Fruit fly (Drosophila melanogaster) whole organism, embryonic: ENCODE results near the gene CG7182.

ENCODE experiments used
- C15 ChIP-seq: fragments of 200-800 bp; sonication (Bioruptor generic); IDR thresholded peaks from 3 replicates; pipeline ENCODE4 v1.3.6; 2022; ENCODE audit warnings: missing biosample characterization, missing genetic modification characterization
- CG11560 ChIP-seq: fragments of 200-800 bp; sonication (Bioruptor generic); IDR thresholded peaks from 3 replicates; pipeline ENCODE4 v1.3.6; 2022; ENCODE audit warnings: missing biosample characterization, missing genetic modification characterization
- CG12219 ChIP-seq: fragments of 200-800 bp; sonication (Bioruptor generic); optimal IDR thresholded peaks from 3 replicates; lab custom pipeline; 2018; ENCODE audit warnings: missing biosample characterization, mild to moderate bottlenecking, missing genetic modification characterization
- CG12659 ChIP-seq: fragments of 200-800 bp; sonication (Bioruptor generic); optimal IDR thresholded peaks from 3 replicates; lab custom pipeline; 2017; ENCODE audit warnings: mild to moderate bottlenecking, missing biosample characterization, missing genetic modification reagents, missing genetic modification characterization
- CG15601 ChIP-seq: fragments of 200-800 bp; sonication (Bioruptor generic); optimal IDR thresholded peaks from 3 replicates; lab custom pipeline; 2019; ENCODE audit warnings: missing biosample characterization, mild to moderate bottlenecking, missing genetic modification characterization, moderate library complexity
- CG1603 ChIP-seq: fragments of 200-800 bp; sonication (Bioruptor generic); optimal IDR thresholded peaks from 2 replicates; lab custom pipeline; 2019; ENCODE audit warnings: missing biosample characterization, mild to moderate bottlenecking, missing genetic modification characterization, moderate library complexity
- CG16815 ChIP-seq: fragments of 200-800 bp; sonication (Bioruptor generic); optimal IDR thresholded peaks from 3 replicates; lab custom pipeline; 2017; ENCODE audit warnings: missing biosample characterization, mild to moderate bottlenecking, missing genetic modification characterization
- CG2116 ChIP-seq: fragments of 200-800 bp; sonication (Bioruptor generic); optimal IDR thresholded peaks from 3 replicates; lab custom pipeline; 2018; ENCODE audit warnings: missing biosample characterization, mild to moderate bottlenecking, missing genetic modification characterization
- CG4617 ChIP-seq: fragments of 200-800 bp; sonication (Bioruptor generic); optimal IDR thresholded peaks from 3 replicates; lab custom pipeline; 2016; ENCODE audit warnings: missing biosample characterization, missing genetic modification characterization, borderline replicate concordance
- CG4707 ChIP-seq: fragments of 200-800 bp; sonication (Bioruptor generic); optimal IDR thresholded peaks from 2 replicates; lab custom pipeline; 2018; ENCODE audit warnings: missing biosample characterization, mild to moderate bottlenecking, missing genetic modification characterization, moderate library complexity
- CG6683 ChIP-seq: fragments of 200-800 bp; sonication (Bioruptor generic); optimal IDR thresholded peaks from 2 replicates; lab custom pipeline; 2017; ENCODE audit warnings: missing biosample characterization, mild to moderate bottlenecking, missing genetic modification characterization, missing genetic modification reagents
- CG8290 ChIP-seq, 3 experiments: fragments of 200-800 bp; sonication (Bioruptor generic); optimal IDR thresholded peaks; 2 replicates each; lab custom pipeline; 2016 to 2019; ENCODE audit warnings: missing biosample characterization in 3 of 3, missing genetic modification characterization in 3 of 3, mild to moderate bottlenecking in 2 of 3, moderate library complexity in 1 of 3
- CG9215 ChIP-seq: fragments of 200-800 bp; sonication (Bioruptor generic); IDR thresholded peaks from 2 replicates; pipeline ENCODE4 v1.3.6; 2022; ENCODE audit warnings: missing biosample characterization, missing genetic modification characterization
- CG9609 ChIP-seq: fragments of 200-800 bp; sonication (Bioruptor generic); optimal IDR thresholded peaks from 3 replicates; lab custom pipeline; 2016; ENCODE audit warnings: missing biosample characterization, missing genetic modification characterization
- CG9797 ChIP-seq: fragments of 200-800 bp; sonication (Bioruptor generic); optimal IDR thresholded peaks from 3 replicates; lab custom pipeline; 2018; ENCODE audit warnings: missing biosample characterization, mild to moderate bottlenecking, missing genetic modification characterization
- E2f1 ChIP-seq: fragments of 200-800 bp; sonication (Bioruptor generic); IDR thresholded peaks from 2 replicates; pipeline ENCODE4 v1.3.6; 2022; ENCODE audit warnings: missing biosample characterization, missing genetic modification characterization
- ERR ChIP-seq: fragments of 200-800 bp; sonication (Bioruptor generic); optimal IDR thresholded peaks from 2 replicates; lab custom pipeline; 2016; ENCODE audit warnings: missing biosample characterization, missing genetic modification characterization
- Ets65A ChIP-seq: fragments of 200-800 bp; sonication (Bioruptor generic); peaks from one replicate; lab custom pipeline; 2016; ENCODE audit warnings: missing biosample characterization, missing genetic modification characterization
- Hmr ChIP-seq: fragments of 200-800 bp; sonication (Bioruptor generic); optimal IDR thresholded peaks from 3 replicates; lab custom pipeline; 2017; ENCODE audit warnings: mild to moderate bottlenecking, missing biosample characterization, missing genetic modification reagents, missing genetic modification characterization
- Max ChIP-seq: fragments of 200-800 bp; sonication (Bioruptor generic); optimal IDR thresholded peaks from 2 replicates; lab custom pipeline; 2016; ENCODE audit warnings: missing biosample characterization, mild to moderate bottlenecking, missing genetic modification characterization
- Ptx1 ChIP-seq: fragments of 200-800 bp; sonication (Bioruptor generic); IDR thresholded peaks from 2 replicates; pipeline ENCODE4 v1.3.6; 2022; ENCODE audit warnings: missing biosample characterization, missing genetic modification characterization
- Scr ChIP-seq: fragments of 200-800 bp; sonication (Bioruptor generic); IDR thresholded peaks from 2 replicates; pipeline ENCODE4 v1.3.6; 2022; ENCODE audit warnings: missing biosample characterization, missing genetic modification characterization; ENCODE audit not compliant: partially characterized antibody
- Sox102F ChIP-seq: fragments of 200-800 bp; sonication (Bioruptor generic); optimal IDR thresholded peaks from 2 replicates; lab custom pipeline; 2018; ENCODE audit warnings: missing biosample characterization, mild to moderate bottlenecking, missing genetic modification characterization, moderate library complexity
- Sry-δ ChIP-seq: fragments of 200-800 bp; sonication (Bioruptor generic); optimal IDR thresholded peaks from 2 replicates; lab custom pipeline; 2016; ENCODE audit warnings: missing biosample characterization, missing genetic modification characterization
- TFAM ChIP-seq: fragments of 200-800 bp; sonication (Bioruptor generic); optimal IDR thresholded peaks from 2 replicates; lab custom pipeline; 2017; ENCODE audit warnings: missing biosample characterization, missing genetic modification characterization, inconsistent platforms
- Vsx1 ChIP-seq: fragments of 200-800 bp; sonication (Bioruptor generic); optimal IDR thresholded peaks from 2 replicates; lab custom pipeline; 2017; ENCODE audit warnings: missing biosample characterization, mild to moderate bottlenecking, missing genetic modification characterization, missing genetic modification reagents
- ap ChIP-seq: fragments of 200-800 bp; sonication (Bioruptor generic); IDR thresholded peaks from 2 replicates; pipeline ENCODE4 v1.3.6; 2022; ENCODE audit warnings: missing biosample characterization, missing genetic modification characterization
- gfzf ChIP-seq: fragments of 200-800 bp; sonication (Bioruptor generic); optimal IDR thresholded peaks from 2 replicates; lab custom pipeline; 2016; ENCODE audit warnings: missing biosample characterization, mild to moderate bottlenecking, missing genetic modification characterization, moderate library complexity
- h ChIP-seq: fragments of >200 bp; optimal IDR thresholded peaks from 2 replicates; lab custom pipeline; 2017
- ind ChIP-seq: fragments of 200-800 bp; sonication (Bioruptor generic); optimal IDR thresholded peaks from 3 replicates; lab custom pipeline; 2016; ENCODE audit warnings: missing biosample characterization, missing genetic modification characterization
- lilli ChIP-seq: fragments of 200-800 bp; sonication (Bioruptor generic); optimal IDR thresholded peaks from 3 replicates; lab custom pipeline; 2016; ENCODE audit warnings: missing biosample characterization, missing genetic modification characterization
- mirr ChIP-seq: fragments of 200-800 bp; sonication (Bioruptor generic); optimal IDR thresholded peaks from 3 replicates; lab custom pipeline; 2018; ENCODE audit warnings: missing biosample characterization, mild to moderate bottlenecking, missing genetic modification characterization
- nerfin-1 ChIP-seq: fragments of 200-800 bp; sonication (Bioruptor generic); optimal IDR thresholded peaks from 3 replicates; lab custom pipeline; 2019; ENCODE audit warnings: missing biosample characterization, mild to moderate bottlenecking, missing genetic modification characterization, moderate library complexity
- row ChIP-seq: fragments of 200-800 bp; sonication (Bioruptor generic); IDR thresholded peaks from 3 replicates; pipeline ENCODE4 v1.3.6; 2022; ENCODE audit warnings: missing biosample characterization, missing genetic modification characterization
- sd ChIP-seq: fragments of 200-800 bp; sonication (Bioruptor generic); optimal IDR thresholded peaks from 3 replicates; lab custom pipeline; 2018; ENCODE audit warnings: missing biosample characterization, mild to moderate bottlenecking, missing genetic modification characterization, moderate library complexity
- sisA ChIP-seq: fragments of 200-800 bp; sonication (Bioruptor generic); IDR thresholded peaks from 2 replicates; pipeline ENCODE4 v1.3.6; 2022; ENCODE audit warnings: missing biosample characterization, missing genetic modification characterization
- sna ChIP-seq: fragments of 200-800 bp; sonication (Bioruptor generic); IDR thresholded peaks from 2 replicates; pipeline ENCODE4 v1.3.6; 2022; ENCODE audit warnings: missing biosample characterization, missing genetic modification characterization; ENCODE audit not compliant: partially characterized antibody
- tio ChIP-seq: fragments of 200-800 bp; sonication (Bioruptor generic); optimal IDR thresholded peaks from 2 replicates; lab custom pipeline; 2017; ENCODE audit warnings: missing biosample characterization, missing genetic modification characterization, inconsistent platforms
- trem ChIP-seq: fragments of 200-800 bp; optimal IDR thresholded peaks from 3 replicates; lab custom pipeline; 2019; ENCODE audit warnings: missing biosample characterization, mild to moderate bottlenecking, missing genetic modification characterization, moderate library complexity
- twi ChIP-seq: fragments of 200-800 bp; optimal IDR thresholded peaks from 2 replicates; lab custom pipeline; 2019; ENCODE audit warnings: missing biosample characterization, mild to moderate bottlenecking, missing genetic modification characterization, moderate library complexity
- tx ChIP-seq: fragments of 200-800 bp; sonication (Bioruptor generic); optimal IDR thresholded peaks from 2 replicates; lab custom pipeline; 2016; ENCODE audit warnings: missing biosample characterization, missing genetic modification characterization

CG7182 gene

DNA sequence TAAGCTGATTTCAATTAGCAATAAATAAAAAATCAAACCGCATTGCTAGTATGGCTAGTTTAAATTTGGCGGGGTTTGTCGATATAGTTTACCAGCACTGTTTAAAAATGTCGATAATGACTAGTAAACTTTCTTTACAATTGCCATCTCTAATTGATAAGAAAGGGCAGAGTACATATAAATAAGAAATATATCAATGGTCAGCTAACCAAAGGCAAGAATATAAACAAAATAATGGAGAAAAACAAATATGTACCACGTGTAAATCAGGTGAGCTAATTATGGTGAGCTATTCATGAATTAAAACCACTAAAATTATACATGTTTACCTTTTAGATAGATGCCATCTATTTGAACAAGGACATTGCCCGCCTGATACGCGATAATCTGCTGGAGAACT is 7.3 kb downstream of the CG7182 start, which contains the start of gene Pex2 (continued):
- TF ChIP-seq ind (GFP tag; lab: Kevin White, UChicago) = no peak
- peak; percentile 21 for TF ChIP-seq CG15601 (tag; lab: Kevin White, UChicago)
- peak; percentile 52 for TF ChIP-seq CG12659 (GFP tag; lab: Kevin White, UChicago)
- TF ChIP-seq CG2116 (GFP tag; lab: Kevin White, UChicago) = peak; percentile 73
- TF ChIP-seq Sry-δ (GFP tag; lab: Kevin White, UChicago) = peak; percentile 84
- TF ChIP-seq Hmr = peak; percentile 33
- no peak for TF ChIP-seq tio (GFP tag; lab: Kevin White, UChicago)
- TF ChIP-seq CG8290 (GFP tag; optimal IDR thresholded peaks at IDR 0.05; lab: Kevin White, UChicago) = peak; percentile 2
- no peak for TF ChIP-seq CG8290 (tag; optimal IDR thresholded peaks at IDR 0.05; lab: Kevin White, UChicago)
- no peak for TF ChIP-seq CG9215
- peak; percentile 25 for TF ChIP-seq lilli (GFP tag; lab: Kevin White, UChicago)
- no peak for TF ChIP-seq CG12219 (GFP tag; lab: Kevin White, UChicago)
- TF ChIP-seq Scr (GFP tag; lab: Robert Waterston, UW) = peak; percentile 56
- TF ChIP-seq CG4617 = peak; percentile 9
- peak; percentile 36 for TF ChIP-seq trem (tag; lab: Kevin White, UChicago)
- no peak for TF ChIP-seq mirr
- TF ChIP-seq nerfin-1 (tag; lab: Kevin White, UChicago) = no peak
- peak; percentile 34; the same call in 1 of the 2 replicates for TF ChIP-seq sna (GFP tag; lab: Robert Waterston, UW)
- no peak for TF ChIP-seq C15 (GFP tag; lab: Robert Waterston, UW)
- no peak for TF ChIP-seq E2f1
- peak; percentile 8 for TF ChIP-seq gfzf
- no peak for TF ChIP-seq CG9797
- TF ChIP-seq tx = no peak
- no peak for TF ChIP-seq TFAM (GFP tag; lab: Kevin White, UChicago)
- TF ChIP-seq row (GFP tag; lab: Robert Waterston, UW) = no peak
- no peak for TF ChIP-seq h (lab: Kevin White, UChicago)
- TF ChIP-seq sisA = no peak
- TF ChIP-seq ap (GFP tag; lab: Robert Waterston, UW) = no peak
- no peak for TF ChIP-seq twi (tag; lab: Kevin White, UChicago)
- no peak for TF ChIP-seq Ptx1 (GFP tag; lab: Robert Waterston, UW)
- no peak for TF ChIP-seq CG9609
- TF ChIP-seq, all 482 proteins: peak for 71

DNA sequence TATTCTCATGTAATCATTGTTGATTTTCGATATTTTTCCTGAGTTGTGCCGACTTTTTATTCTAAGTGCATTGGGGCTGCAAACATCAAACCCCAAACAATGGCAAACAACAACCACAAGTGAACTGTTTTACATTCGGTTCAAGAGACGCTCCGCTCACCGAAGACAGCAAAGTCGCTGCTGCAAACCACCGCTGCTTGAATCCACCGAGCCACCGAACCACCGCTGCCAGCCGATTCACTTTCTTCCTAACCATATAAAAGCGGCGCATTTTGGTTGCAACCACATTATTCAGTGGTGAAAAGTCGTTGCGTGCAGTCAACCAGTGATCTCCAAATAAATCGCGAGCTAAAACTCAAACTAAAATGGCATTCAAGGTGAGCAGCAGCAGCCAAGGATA is 9.8 kb downstream of the CG7182 start, which contains the start of gene Cpr66Cb:
Cpr66Cb (plus strand) TSS at position 301 of the 400 bp plus-strand sequence.
- TF ChIP-seq Max (GFP tag; lab: Kevin White, UChicago) (no peak), Ets65A (peak; percentile 62), ERR (GFP tag; lab: Kevin White, UChicago) (no peak), Vsx1 (GFP tag; lab: Kevin White, UChicago) (no peak)
- TF ChIP-seq, all 482 proteins: peak for 1

DNA sequence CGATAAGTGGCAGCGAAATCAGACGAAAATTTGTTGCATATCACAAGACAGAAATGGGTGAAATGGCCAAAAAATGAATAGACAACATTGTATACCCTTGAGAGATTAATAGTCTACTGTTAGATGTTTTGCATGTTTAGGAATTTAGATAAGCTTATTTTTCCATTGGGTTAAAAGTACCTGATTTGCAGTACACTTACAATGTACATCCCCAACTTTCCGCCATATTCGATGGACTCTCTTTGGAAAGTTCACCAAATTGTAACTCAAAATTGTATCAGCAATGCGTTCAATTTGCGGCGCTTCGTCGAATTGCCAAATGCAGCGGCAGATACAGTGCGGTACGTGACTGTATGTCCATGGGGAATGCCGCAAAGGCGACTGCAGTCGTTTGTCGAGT is 11.8 kb downstream of the CG7182 start:
- TF ChIP-seq CG6683 (GFP tag; lab: Kevin White, UChicago) (no peak), CG1603 (peak; percentile 13), sd (tag; lab: Kevin White, UChicago) (no peak), CG11560 (tag; lab: Robert Waterston, UW) (no peak), CG4707 (GFP tag; lab: Kevin White, UChicago) (no peak), Sox102F (GFP tag; lab: Kevin White, UChicago) (peak; percentile 16), CG16815 (GFP tag; lab: Kevin White, UChicago) (no peak)
